Fruit fly (Drosophila melanogaster): ENCODE results near the gene tinc.

DNA sequence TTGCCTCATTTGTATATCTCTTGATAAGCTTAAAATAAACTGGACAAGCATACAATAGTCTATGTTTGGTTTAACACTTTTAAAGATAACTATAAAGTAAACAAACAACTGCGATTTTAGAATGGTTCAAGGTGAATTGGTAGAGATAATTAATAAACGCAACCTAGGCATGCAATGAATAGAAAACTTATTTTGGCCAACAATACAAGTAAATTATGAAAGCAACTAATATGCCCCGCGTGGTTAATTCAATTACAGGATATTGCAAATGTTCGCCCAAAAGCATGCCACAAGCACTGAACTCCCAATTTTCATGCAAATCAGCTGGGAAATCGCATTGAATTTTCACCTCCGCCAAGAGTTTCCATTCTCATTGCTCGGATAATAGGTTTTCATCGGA, 27.2 kb upstream of the tinc start:
- no peak for TF ChIP-seq dac (GFP tag; optimal IDR thresholded peaks at IDR 0.05)
- no peak for TF ChIP-seq svp (GFP tag)
- TF ChIP-seq CG3032 (tag; optimal IDR thresholded peaks at IDR 0.05), result no peak
- TF ChIP-seq Eip78C (GFP tag), result peak; percentile 52
- TF ChIP-seq fd59A (GFP tag; optimal IDR thresholded peaks at IDR 0.05), result no peak
- no peak for TF ChIP-seq CG6854 (GFP tag; optimal IDR thresholded peaks at IDR 0.05)
- no peak for TF ChIP-seq CG6276 (GFP tag; optimal IDR thresholded peaks at IDR 0.05)
- no peak for TF ChIP-seq cyc (GFP tag; optimal IDR thresholded peaks at IDR 0.05)
- no peak for TF ChIP-seq Lpt (GFP tag; optimal IDR thresholded peaks at IDR 0.05)
- no peak for TF ChIP-seq dsx (GFP tag; optimal IDR thresholded peaks at IDR 0.05; ENCODE audit: poor library complexity, severe bottlenecking)
- no peak for TF ChIP-seq salr (GFP tag; optimal IDR thresholded peaks at IDR 0.05)
- no peak for TF ChIP-seq Blimp-1 (GFP tag; optimal IDR thresholded peaks at IDR 0.05)
- 0 out of 3 replicates have a peak, but pooled peaks have one; percentile 19 for TF ChIP-seq CG8119 (GFP tag; IDR thresholded peaks at IDR 0.05)
